Fruit fly (Drosophila melanogaster): ENCODE results near the gene CG7715.

DNA sequence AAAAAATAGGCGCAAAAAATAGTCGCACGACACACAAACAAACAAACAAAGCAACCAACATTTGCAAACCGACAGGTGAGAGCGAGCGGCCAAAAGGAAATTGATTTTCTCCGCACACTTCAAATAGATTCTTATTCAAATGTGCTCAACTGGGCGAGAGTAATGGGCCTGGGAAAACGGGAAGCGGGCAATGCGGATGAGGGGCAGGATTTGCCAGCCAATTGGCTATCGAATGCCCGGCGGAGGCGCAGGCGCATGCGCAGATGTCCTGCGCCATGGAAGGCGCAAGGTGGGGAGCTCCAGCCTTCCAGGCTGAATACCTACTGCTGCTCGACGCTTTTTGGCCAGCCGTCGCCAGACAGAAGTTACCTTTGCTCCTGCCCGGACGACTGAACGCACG lies 23.1 kb downstream of the CG7715 start, which contains the start of the genes ChAT and VAChT:
- TF ChIP-seq psq (GFP tag; optimal IDR thresholded peaks at IDR 0.05) (no peak), GATAd (GFP tag; optimal IDR thresholded peaks at IDR 0.05) (no peak), h (GFP tag; optimal IDR thresholded peaks at IDR 0.05) (no peak), Myc (optimal IDR thresholded peaks at IDR 0.05) (no peak), pan (optimal IDR thresholded peaks at IDR 0.05) (no peak), CrebA (GFP tag; optimal IDR thresholded peaks at IDR 0.05; ENCODE audit: borderline replicate concordance) (no peak), Abd-B (GFP tag; optimal IDR thresholded peaks at IDR 0.05) (no peak), ey (GFP tag; optimal IDR thresholded peaks at IDR 0.05) (no peak)

All from whole organism, wandering third instar larva.